Fruit fly (Drosophila melanogaster) whole organism, pupa: Measurements from ENCODE around the gene Ac76E.

Experiments
- CG10348 ChIP-seq: fragments of 200-800 bp; sonication (Bioruptor generic); IDR thresholded peaks from 2 replicates; pipeline ENCODE4 v1.3.6; 2022; ENCODE audit warnings: missing biosample characterization, missing genetic modification characterization
- CG12605 ChIP-seq: fragments of 200-800 bp; sonication (Bioruptor generic); IDR thresholded peaks from 2 replicates; pipeline ENCODE4 v1.3.6; 2022; ENCODE audit warnings: missing biosample characterization, missing genetic modification characterization
- CG15710 ChIP-seq: fragments of 200-800 bp; sonication (Bioruptor generic); optimal IDR thresholded peaks from 2 replicates; lab custom pipeline; 2018; ENCODE audit warnings: missing biosample characterization, mild to moderate bottlenecking, missing genetic modification characterization, moderate library complexity
- CG32121 ChIP-seq: fragments of 200-800 bp; sonication (Bioruptor generic); IDR thresholded peaks from 2 replicates; pipeline ENCODE4 v1.3.6; 2022; ENCODE audit warnings: missing biosample characterization, missing genetic modification characterization
- CG4496 ChIP-seq: fragments of 200-800 bp; sonication (Bioruptor generic); IDR thresholded peaks from 3 replicates; pipeline ENCODE4 v1.3.6; 2022; ENCODE audit warnings: missing biosample characterization, missing genetic modification characterization
- CG8301 ChIP-seq: fragments of 200-800 bp; sonication (Bioruptor generic); optimal IDR thresholded peaks from 2 replicates; lab custom pipeline; 2018; ENCODE audit warnings: missing biosample characterization, mild to moderate bottlenecking, missing genetic modification characterization
- D1 ChIP-seq: fragments of 200-800 bp; sonication (Bioruptor generic); optimal IDR thresholded peaks from 2 replicates; lab custom pipeline; 2018; ENCODE audit warnings: missing biosample characterization, mild to moderate bottlenecking, missing genetic modification characterization, moderate library complexity
- EcR ChIP-seq: fragments of 200-800 bp; sonication (Bioruptor generic); optimal IDR thresholded peaks from 3 replicates; lab custom pipeline; 2019; ENCODE audit warnings: missing biosample characterization, missing genetic modification characterization, mild to moderate bottlenecking, moderate library complexity, missing genetic modification reagents
- Ets98B ChIP-seq: fragments of 200-800 bp; sonication (Bioruptor generic); IDR thresholded peaks from 2 replicates; pipeline ENCODE4 v1.3.6; 2022; ENCODE audit warnings: missing biosample characterization, missing genetic modification characterization
- Pif1B ChIP-seq: fragments of 200-800 bp; sonication (Bioruptor generic); optimal IDR thresholded peaks from 3 replicates; lab custom pipeline; 2016; ENCODE audit warnings: missing biosample characterization, missing genetic modification characterization
- rn ChIP-seq: fragments of 200-800 bp; sonication (Bioruptor generic); IDR thresholded peaks from 2 replicates; pipeline ENCODE4 v1.3.6; 2022; ENCODE audit warnings: missing biosample characterization, missing genetic modification characterization

dm6 chr3L:19979592-19979991 is 40.5 kb downstream of the Ac76E start, which contains the start of gene CG14182:
- no peak for TF ChIP-seq rn (GFP tag; lab: Robert Waterston, UW)
- TF ChIP-seq Pif1B (GFP tag; lab: Kevin White, UChicago) = no peak
- TF ChIP-seq CG8301 (tag; lab: Kevin White, UChicago) = no peak
- no peak for TF ChIP-seq CG32121
- TF ChIP-seq EcR (GFP tag; lab: Kevin White, UChicago) = no peak
- no peak for TF ChIP-seq CG4496 (GFP tag; lab: Robert Waterston, UW)
- no peak for TF ChIP-seq CG12605 (GFP tag; lab: Robert Waterston, UW)
- no peak for TF ChIP-seq CG15710 (tag; lab: Kevin White, UChicago)
- TF ChIP-seq CG10348 = no peak
- no peak for TF ChIP-seq D1
- no peak for TF ChIP-seq Ets98B (GFP tag; lab: Robert Waterston, UW)
